Worm (Caenorhabditis elegans) whole organism, young adult: Measurements from ENCODE around the gene gpx-4.

Experiments
- B0019.2 ChIP-seq: fragments of 200-800 bp; sonication (Bioruptor generic); conservative IDR thresholded peaks from 2 replicates; pipeline ENCODE4 v1.3.6; 2022; ENCODE audit warnings: missing genetic modification reagents, missing genetic modification characterization, missing compliant biosample characterization
- B0336.3 ChIP-seq: fragments of 200-800 bp; sonication (Bioruptor generic); IDR thresholded peaks from 2 replicates; pipeline ENCODE4 v1.3.6; 2022; ENCODE audit warnings: missing genetic modification characterization, missing compliant biosample characterization
- D2030.7 ChIP-seq: fragments of 200-800 bp; sonication (Bioruptor generic); IDR thresholded peaks from 2 replicates; pipeline ENCODE4 v1.3.6; 2022; ENCODE audit warnings: missing genetic modification reagents, missing genetic modification characterization, missing compliant biosample characterization
- F10E7.11 ChIP-seq: sonication (generic microtip); optimal IDR thresholded peaks from 2 replicates; lab custom pipeline; 2017; ENCODE audit warnings: mild to moderate bottlenecking, missing genetic modification characterization, moderate library complexity, missing compliant biosample characterization
- F22D6.2 ChIP-seq: sonication (generic microtip); optimal IDR thresholded peaks from 2 replicates; lab custom pipeline; 2016; ENCODE audit warnings: mild to moderate bottlenecking, missing genetic modification characterization, missing compliant biosample characterization
- F33H1.4 ChIP-seq: fragments of 200-800 bp; sonication (Bioruptor generic); IDR thresholded peaks from 2 replicates; pipeline ENCODE4 v1.3.6; 2022; ENCODE audit warnings: missing genetic modification reagents, missing genetic modification characterization, missing compliant biosample characterization
- F52B5.7 ChIP-seq: sonication (generic microtip); optimal IDR thresholded peaks from 2 replicates; lab custom pipeline; 2016; ENCODE audit warnings: mild to moderate bottlenecking, missing genetic modification characterization, missing compliant biosample characterization
- F55B11.4 ChIP-seq: sonication (generic microtip); optimal IDR thresholded peaks from 2 replicates; lab custom pipeline; 2016; ENCODE audit warnings: missing compliant biosample characterization, missing genetic modification characterization, borderline replicate concordance; ENCODE audit not compliant: insufficient read depth
- F57C9.4 ChIP-seq: sonication (generic microtip); optimal IDR thresholded peaks from 2 replicates; lab custom pipeline; 2017; ENCODE audit warnings: mild to moderate bottlenecking, missing genetic modification characterization, missing compliant biosample characterization
- K12H6.12 ChIP-seq: fragments of 200-800 bp; sonication (Bioruptor generic); optimal IDR thresholded peaks from 2 replicates; lab custom pipeline; 2018; ENCODE audit warnings: mild to moderate bottlenecking, missing genetic modification characterization, missing compliant biosample characterization
- T07F8.4 ChIP-seq: sonication (generic microtip); optimal IDR thresholded peaks from 2 replicates; lab custom pipeline; 2016; ENCODE audit warnings: mild to moderate bottlenecking, missing genetic modification characterization, moderate library complexity, missing compliant biosample characterization
- ZK185.1 ChIP-seq: sonication (generic microtip); optimal IDR thresholded peaks from 2 replicates; lab custom pipeline; 2016; ENCODE audit warnings: mild to moderate bottlenecking, missing genetic modification characterization, missing compliant biosample characterization; ENCODE audit not compliant: poor library complexity, severe bottlenecking
- aptf-2 ChIP-seq: fragments of 200-800 bp; sonication (Bioruptor generic); conservative IDR thresholded peaks from 2 replicates; pipeline ENCODE4 v1.3.6; 2022; ENCODE audit warnings: missing genetic modification reagents, missing genetic modification characterization, missing compliant biosample characterization
- aptf-3 ChIP-seq: fragments of 200-800 bp; sonication (Bioruptor generic); IDR thresholded peaks from 2 replicates; pipeline ENCODE4 v1.3.6; 2022; ENCODE audit warnings: missing genetic modification characterization, missing compliant biosample characterization
- atf-7 ChIP-seq: sonication (generic microtip); optimal IDR thresholded peaks from 2 replicates; lab custom pipeline; 2017; ENCODE audit warnings: mild to moderate bottlenecking, missing genetic modification characterization, missing compliant biosample characterization
- attf-3 ChIP-seq: fragments of 200-800 bp; sonication (Bioruptor generic); conservative IDR thresholded peaks from 2 replicates; pipeline ENCODE4 v1.3.6; 2022; ENCODE audit warnings: missing genetic modification reagents, missing genetic modification characterization, missing compliant biosample characterization
- bed-2 ChIP-seq: fragments of 200-800 bp; sonication (Bioruptor generic); IDR thresholded peaks from 2 replicates; pipeline ENCODE4 v1.3.6; 2022; ENCODE audit warnings: missing genetic modification reagents, missing genetic modification characterization, missing compliant biosample characterization
- ccch-3 ChIP-seq: fragments of 200-800 bp; sonication (Bioruptor generic); optimal IDR thresholded peaks from 2 replicates; lab custom pipeline; 2018; ENCODE audit warnings: mild to moderate bottlenecking, missing genetic modification characterization, missing compliant biosample characterization
- cebp-1 ChIP-seq, 2 experiments: fragments of 200-800 bp in 1 of 2; sonication (Bioruptor generic) in 1 of 2; sonication (generic microtip) in 1 of 2; IDR thresholded peaks in 1 of 2; optimal IDR thresholded peaks in 1 of 2; 2 replicates each; pipeline versions ENCODE4 v1.3.6 to Lab custom; 2017 to 2022; ENCODE audit warnings: missing compliant biosample characterization in 2 of 2, missing genetic modification characterization in 2 of 2, mild to moderate bottlenecking in 1 of 2, missing genetic modification reagents in 1 of 2, moderate library complexity in 1 of 2
- cebp-2 ChIP-seq: fragments of 200-800 bp; sonication (Bioruptor generic); IDR thresholded peaks from 2 replicates; pipeline ENCODE4 v1.3.6; 2022; ENCODE audit warnings: missing genetic modification characterization, missing compliant biosample characterization
- ceh-100 ChIP-seq: fragments of 200-800 bp; sonication (Bioruptor generic); IDR thresholded peaks from 2 replicates; pipeline ENCODE4 v1.3.6; 2022; ENCODE audit warnings: missing genetic modification reagents, missing genetic modification characterization, missing compliant biosample characterization
- ceh-40 ChIP-seq: fragments of 200-800 bp; sonication (Bioruptor generic); IDR thresholded peaks from 2 replicates; pipeline ENCODE4 v1.3.6; 2022; ENCODE audit warnings: missing genetic modification characterization, missing compliant biosample characterization
- chd-7 ChIP-seq: sonication (generic microtip); optimal IDR thresholded peaks from 2 replicates; lab custom pipeline; 2016; ENCODE audit warnings: mild to moderate bottlenecking, missing genetic modification characterization, moderate library complexity, missing compliant biosample characterization
- die-1 ChIP-seq: sonication (generic microtip); optimal IDR thresholded peaks from 2 replicates; lab custom pipeline; 2016; ENCODE audit warnings: missing genotype, mild to moderate bottlenecking, missing genetic modification characterization, missing compliant biosample characterization
- dox-1 ChIP-seq: fragments of 200-800 bp; sonication (Bioruptor generic); IDR thresholded peaks from 2 replicates; pipeline ENCODE4 v1.3.6; 2022; ENCODE audit warnings: missing genetic modification reagents, missing genetic modification characterization, missing compliant biosample characterization
- gei-17 ChIP-seq: fragments of 200-800 bp; sonication (Bioruptor generic); optimal IDR thresholded peaks from 2 replicates; lab custom pipeline; 2018; ENCODE audit warnings: mild to moderate bottlenecking, missing genetic modification characterization, missing compliant biosample characterization
- hrde-1 ChIP-seq: sonication (generic microtip); optimal IDR thresholded peaks from 2 replicates; lab custom pipeline; 2016; ENCODE audit warnings: missing genetic modification characterization, mild to moderate bottlenecking, missing compliant biosample characterization, moderate library complexity, missing genotype, missing genetic modification reagents, borderline replicate concordance
- hsf-1 ChIP-seq: fragments of 200-800 bp; sonication (Bioruptor generic); IDR thresholded peaks from 2 replicates; pipeline ENCODE4 v1.3.6; 2022; ENCODE audit warnings: missing genetic modification reagents, missing genetic modification characterization, missing compliant biosample characterization
- let-526 ChIP-seq: fragments of 200-800 bp; sonication (Bioruptor generic); IDR thresholded peaks from 2 replicates; pipeline ENCODE4 v1.3.6; 2022; ENCODE audit warnings: missing genetic modification reagents, missing genetic modification characterization, missing compliant biosample characterization
- let-607 ChIP-seq, 2 experiments: fragments of 200-800 bp in 1 of 2; sonication (Bioruptor generic) in 1 of 2; sonication (generic microtip) in 1 of 2; optimal IDR thresholded peaks; 2 replicates each; lab custom pipeline; 2016 to 2018; ENCODE audit warnings: mild to moderate bottlenecking in 2 of 2, missing compliant biosample characterization in 2 of 2, missing genetic modification characterization in 2 of 2, moderate library complexity in 2 of 2, missing genotype in 1 of 2
- lin-40 ChIP-seq: sonication (generic microtip); optimal IDR thresholded peaks from 2 replicates; lab custom pipeline; 2016; ENCODE audit warnings: missing genetic modification characterization, mild to moderate bottlenecking, missing compliant biosample characterization, missing genotype, missing genetic modification reagents
- lin-54 ChIP-seq: fragments of 200-800 bp; sonication (Bioruptor generic); optimal IDR thresholded peaks from 2 replicates; lab custom pipeline; 2018; ENCODE audit warnings: mild to moderate bottlenecking, missing genetic modification characterization, missing compliant biosample characterization
- lsl-1 ChIP-seq: fragments of 200-800 bp; sonication (Bioruptor generic); optimal IDR thresholded peaks from 2 replicates; lab custom pipeline; 2018; ENCODE audit warnings: mild to moderate bottlenecking, missing genetic modification characterization, moderate library complexity, missing compliant biosample characterization
- lsy-27 ChIP-seq: sonication (generic microtip); optimal IDR thresholded peaks from 2 replicates; lab custom pipeline; 2017; ENCODE audit warnings: missing genetic modification characterization, mild to moderate bottlenecking, missing compliant biosample characterization, antibody characterized with exemption, missing genotype, borderline replicate concordance; ENCODE audit not compliant: insufficient read depth
- madf-3 ChIP-seq: fragments of 200-800 bp; sonication (Bioruptor generic); IDR thresholded peaks from 2 replicates; pipeline ENCODE4 v1.3.6; 2022; ENCODE audit warnings: missing genetic modification reagents, missing genetic modification characterization, missing compliant biosample characterization
- madf-6 ChIP-seq: fragments of 200-800 bp; sonication (Bioruptor generic); IDR thresholded peaks from 2 replicates; pipeline ENCODE4 v1.3.6; 2022; ENCODE audit warnings: missing genetic modification reagents, missing genetic modification characterization, missing compliant biosample characterization
- mxl-1 ChIP-seq: sonication (generic microtip); optimal IDR thresholded peaks from 2 replicates; lab custom pipeline; 2016; ENCODE audit warnings: missing genetic modification characterization, missing compliant biosample characterization
- nfyb-1 ChIP-seq: fragments of 200-800 bp; sonication (Bioruptor generic); IDR thresholded peaks from 2 replicates; pipeline ENCODE4 v1.3.6; 2022; ENCODE audit warnings: missing genetic modification reagents, missing genetic modification characterization, missing compliant biosample characterization
- pbrm-1 ChIP-seq: fragments of 200-800 bp; sonication (Bioruptor generic); IDR thresholded peaks from 2 replicates; pipeline ENCODE4 v1.3.6; 2022; ENCODE audit warnings: missing genetic modification reagents, missing genetic modification characterization, missing compliant biosample characterization
- rpc-1 ChIP-seq, 2 experiments: fragments of 150-350 bp in 1 of 2; sonication (generic microtip) in 1 of 2; optimal IDR thresholded peaks; 2 replicates each; lab custom pipeline; 2014 to 2018; ENCODE audit warnings: missing biosample characterization in 1 of 2, missing genetic modification characterization in 1 of 2, missing genetic modification reagents in 1 of 2, missing genotype in 1 of 2
- sdz-38 ChIP-seq: sonication (generic microtip); optimal IDR thresholded peaks from 2 replicates; lab custom pipeline; 2016; ENCODE audit warnings: missing genotype, missing genetic modification characterization, missing compliant biosample characterization
- sea-2 ChIP-seq: fragments of 200-800 bp; sonication (Bioruptor generic); IDR thresholded peaks from 2 replicates; pipeline ENCODE4 v1.3.6; 2022; ENCODE audit warnings: missing genetic modification characterization, missing compliant biosample characterization
- tlf-1 ChIP-seq: fragments of 200-800 bp; sonication (Bioruptor generic); optimal IDR thresholded peaks from 2 replicates; lab custom pipeline; 2018; ENCODE audit warnings: mild to moderate bottlenecking, missing genetic modification characterization, missing compliant biosample characterization
- unc-130 ChIP-seq: sonication (generic microtip); optimal IDR thresholded peaks from 2 replicates; lab custom pipeline; 2016; ENCODE audit warnings: missing genetic modification reagents, missing genetic modification characterization, missing compliant biosample characterization
- ztf-22 ChIP-seq: fragments of 200-800 bp; sonication (Bioruptor generic); optimal IDR thresholded peaks from 2 replicates; lab custom pipeline; 2018; ENCODE audit warnings: mild to moderate bottlenecking, missing genetic modification characterization, moderate library complexity, missing compliant biosample characterization
- ztf-25 ChIP-seq: fragments of 200-800 bp; sonication (Bioruptor generic); IDR thresholded peaks from 2 replicates; pipeline ENCODE4 v1.3.6; 2022; ENCODE audit warnings: missing genetic modification reagents, missing genetic modification characterization, missing compliant biosample characterization
- ztf-26 ChIP-seq: sonication (generic microtip); optimal IDR thresholded peaks from 2 replicates; lab custom pipeline; 2017; ENCODE audit warnings: missing genetic modification characterization, missing compliant biosample characterization
- ztf-3 ChIP-seq: fragments of 200-800 bp; sonication (Bioruptor generic); optimal IDR thresholded peaks from 2 replicates; lab custom pipeline; 2018; ENCODE audit warnings: mild to moderate bottlenecking, missing genetic modification characterization, missing compliant biosample characterization

gpx-4 gene

ce11 chrIV:2676281-2676680, 1.5 kb upstream of the gpx-4 start, which contains the start of gene Y94H6A.3 (continued):
- TF ChIP-seq sea-2 (GFP tag; lab: Robert Waterston, UW), result no peak
- TF ChIP-seq ZK185.1, result no peak
- no peak for TF ChIP-seq aptf-3 (GFP tag; lab: Robert Waterston, UW)
- peak; percentile 81 for TF ChIP-seq dox-1 (GFP tag; lab: Robert Waterston, UW)
- TF ChIP-seq F55B11.4 (tag; lab: Kevin White, UChicago), result no peak
- TF ChIP-seq ztf-26 (tag; lab: Kevin White, UChicago), result no peak
- peak; percentile 78 for TF ChIP-seq madf-6 (GFP tag; lab: Robert Waterston, UW)
- peak; percentile 17 for TF ChIP-seq atf-7
- TF ChIP-seq B0019.2, result 0 out of 2 replicates have a peak, but pooled peaks have one; percentile 22
- TF ChIP-seq unc-130, result no peak
- TF ChIP-seq pbrm-1 (GFP tag; lab: Robert Waterston, UW), result peak; percentile 77
- no peak for TF ChIP-seq chd-7 (tag; lab: Kevin White, UChicago)
- peak; percentile 79 for TF ChIP-seq B0336.3 (GFP tag; lab: Robert Waterston, UW)
- TF ChIP-seq cebp-2 (GFP tag; lab: Robert Waterston, UW), result no peak
- no peak for TF ChIP-seq ztf-22 (GFP tag; lab: Kevin White, UChicago)
- peak; percentile 89 for TF ChIP-seq lin-40 (tag; lab: Kevin White, UChicago)
- TF ChIP-seq hsf-1 (GFP tag; lab: Robert Waterston, UW), result peak; percentile 47; the same call in 1 of the 2 replicates
- TF ChIP-seq F57C9.4 (tag; lab: Kevin White, UChicago), result no peak
- TF ChIP-seq ceh-100, result peak; percentile 64
- TF ChIP-seq rpc-1 (optimal IDR thresholded peaks at IDR 0.05; lab: Kevin White, UChicago), result no peak
- TF ChIP-seq rpc-1 (tag; optimal IDR thresholded peaks at IDR 0.05; lab: Kevin White, UChicago), result no peak
- no peak for TF ChIP-seq T07F8.4 (tag; lab: Kevin White, UChicago)
- TF ChIP-seq ccch-3 (GFP tag; lab: Kevin White, UChicago), result no peak
- no peak for TF ChIP-seq F22D6.2 (tag; lab: Kevin White, UChicago)
- no peak for TF ChIP-seq F52B5.7 (tag; lab: Kevin White, UChicago)
- TF ChIP-seq hrde-1 (tag; lab: Kevin White, UChicago), result no peak
- peak; percentile 67 for TF ChIP-seq D2030.7 (GFP tag; lab: Robert Waterston, UW)
- no peak for TF ChIP-seq mxl-1 (tag; lab: Kevin White, UChicago)
- peak; percentile 66 for TF ChIP-seq tlf-1 (GFP tag; lab: Kevin White, UChicago)
- no peak for TF ChIP-seq lsy-27 (tag; lab: Kevin White, UChicago)
- TF ChIP-seq attf-3, result peak; percentile 88
- TF ChIP-seq nfyb-1 (GFP tag; lab: Robert Waterston, UW), result peak; percentile 78
- TF ChIP-seq aptf-2 (GFP tag; lab: Robert Waterston, UW), result no peak
- no peak for TF ChIP-seq F10E7.11
- TF ChIP-seq lin-54 (GFP tag; lab: Kevin White, UChicago), result peak; percentile 98
- peak in 1 of 2 experiments; percentile 48 for TF ChIP-seq let-607 (tag; optimal IDR thresholded peaks at IDR 0.05; lab: Kevin White, UChicago)
- TF ChIP-seq ztf-25 (GFP tag; lab: Robert Waterston, UW), result no peak
- no peak for TF ChIP-seq ztf-3
- TF ChIP-seq let-526 (GFP tag; lab: Robert Waterston, UW), result no peak
- TF ChIP-seq bed-2 (GFP tag; lab: Robert Waterston, UW), result no peak
- TF ChIP-seq K12H6.12 (tag; lab: Kevin White, UChicago), result peak; percentile 14
- no peak for TF ChIP-seq ceh-40 (GFP tag; lab: Robert Waterston, UW)
- peak; percentile 76 for TF ChIP-seq F33H1.4
- TF ChIP-seq sdz-38 (tag; lab: Kevin White, UChicago), result no peak
- TF ChIP-seq gei-17 (GFP tag; lab: Kevin White, UChicago), result peak; percentile 50
- no peak for TF ChIP-seq die-1 (tag; lab: Kevin White, UChicago)
- TF ChIP-seq cebp-1 (GFP tag; IDR thresholded peaks at IDR 0.05; lab: Robert Waterston, UW), result no peak
- TF ChIP-seq cebp-1 (tag; optimal IDR thresholded peaks at IDR 0.05; lab: Kevin White, UChicago), result peak; percentile 79
- peak; percentile 66 for TF ChIP-seq lsl-1 (GFP tag; lab: Kevin White, UChicago)
- peak; percentile 88 for TF ChIP-seq madf-3
